In genomic region chr2L:8461782-8462453, dm6 we compare ENCODE assay signal across 2 fruit fly cellular contexts.
A peak's percentile ranks its signal among the peaks of the same experiment; 100 is the strongest.
TF ChIP-seq lines count a peak whose summit lies in the region.

No protein-coding gene starts in this region.

TF ChIP-seq in whole organism, embryonic, 481 proteins besides CTCF, POLR2A, EP300 and RAD21 (continued from another document and continues in another):
- TF ChIP-seq CG12391 (tag; optimal IDR thresholded peaks at IDR 0.05; lab: Kevin White, UChicago) (peak; percentile 47), Mes4 (GFP tag; optimal IDR thresholded peaks at IDR 0.05; lab: Kevin White, UChicago) (no peak), pan (optimal IDR thresholded peaks at IDR 0.05; lab: Kevin White, UChicago) (no peak), pan (GFP tag; optimal IDR thresholded peaks at IDR 0.05 in 1 of 2, IDR thresholded peaks at IDR 0.05 in 1 of 2) (peak in 1 of 2 experiments; percentile 46), Dad (GFP tag; optimal IDR thresholded peaks at IDR 0.05; lab: Kevin White, UChicago) (no peak), trh (GFP tag; optimal IDR thresholded peaks at IDR 0.05; lab: Kevin White, UChicago) (no peak), CG14860 (GFP tag; IDR thresholded peaks at IDR 0.05; lab: Robert Waterston, UW; ENCODE audit: partially characterized antibody) (no peak), Jarid2 (GFP tag; optimal IDR thresholded peaks at IDR 0.05; lab: Kevin White, UChicago) (peak; percentile 24), Fer2 (tag; optimal IDR thresholded peaks at IDR 0.05; lab: Kevin White, UChicago) (no peak), CG11247 (GFP tag; IDR thresholded peaks at IDR 0.05; lab: Robert Waterston, UW) (no peak), caup (GFP tag; optimal IDR thresholded peaks at IDR 0.05; lab: Kevin White, UChicago; ENCODE audit: severe bottlenecking) (peak; percentile 38), repo (GFP tag; optimal IDR thresholded peaks at IDR 0.05; lab: Kevin White, UChicago) (no peak), CG3838 (GFP tag; optimal IDR thresholded peaks at IDR 0.05; lab: Kevin White, UChicago) (no peak), vvl (GFP tag; IDR thresholded peaks at IDR 0.05; lab: Robert Waterston, UW) (peak; percentile 28; the same call in 1 of the 2 replicates), so (GFP tag; IDR thresholded peaks at IDR 0.05; lab: Robert Waterston, UW) (no peak), unpg (GFP tag; optimal IDR thresholded peaks at IDR 0.05; lab: Kevin White, UChicago) (peak; percentile 39), Max (GFP tag; optimal IDR thresholded peaks at IDR 0.05; lab: Kevin White, UChicago) (peak; percentile 14), CG4707 (GFP tag; optimal IDR thresholded peaks at IDR 0.05; lab: Kevin White, UChicago) (no peak), da (GFP tag; optimal IDR thresholded peaks at IDR 0.05; lab: Kevin White, UChicago) (no peak), grau (tag; optimal IDR thresholded peaks at IDR 0.05; lab: Kevin White, UChicago) (peak; percentile 46), Aef1 (GFP tag; IDR thresholded peaks at IDR 0.05; lab: Robert Waterston, UW) (no peak), row (GFP tag; IDR thresholded peaks at IDR 0.05; lab: Robert Waterston, UW) (peak; percentile 62), Asciz (GFP tag; optimal IDR thresholded peaks at IDR 0.05; lab: Kevin White, UChicago) (no peak), tup (GFP tag; optimal IDR thresholded peaks at IDR 0.05; lab: Kevin White, UChicago) (no peak), HLH54F (GFP tag; optimal IDR thresholded peaks at IDR 0.05; lab: Kevin White, UChicago) (no peak), yki (optimal IDR thresholded peaks at IDR 0.05; lab: Kevin White, UChicago) (no peak), CG17328 (GFP tag; IDR thresholded peaks at IDR 0.05; lab: Robert Waterston, UW) (0 out of 2 replicates have a peak, but pooled peaks have one; percentile 17), CG9437 (GFP tag; optimal IDR thresholded peaks at IDR 0.05; lab: Kevin White, UChicago) (no peak), her (GFP tag; optimal IDR thresholded peaks at IDR 0.05; lab: Kevin White, UChicago) (no peak), PHDP (tag; optimal IDR thresholded peaks at IDR 0.05; lab: Kevin White, UChicago) (peak; percentile 57), dan (GFP tag; IDR thresholded peaks at IDR 0.05; lab: Robert Waterston, UW) (no peak), CG5180 (GFP tag; optimal IDR thresholded peaks at IDR 0.05; lab: Kevin White, UChicago) (peak; percentile 71), Spps (tag; optimal IDR thresholded peaks at IDR 0.05; lab: Kevin White, UChicago) (no peak), chif (GFP tag; optimal IDR thresholded peaks at IDR 0.05; lab: Kevin White, UChicago) (peak; percentile 1 to 30), Ets97D (GFP tag; optimal IDR thresholded peaks at IDR 0.05; lab: Kevin White, UChicago) (peak; percentile 8), CG4282 (GFP tag; optimal IDR thresholded peaks at IDR 0.05; lab: Kevin White, UChicago) (no peak), CG10147 (GFP tag; optimal IDR thresholded peaks at IDR 0.05; lab: Kevin White, UChicago) (no peak), CG2129 (GFP tag; IDR thresholded peaks at IDR 0.05; lab: Robert Waterston, UW; ENCODE audit: partially characterized antibody) (no peak), CG11723 (GFP tag; optimal IDR thresholded peaks at IDR 0.05; lab: Kevin White, UChicago) (no peak), CG17912 (GFP tag; optimal IDR thresholded peaks at IDR 0.05; lab: Kevin White, UChicago) (no peak), wdn (GFP tag; IDR thresholded peaks at IDR 0.05; lab: Robert Waterston, UW) (no peak), CG4360 (GFP tag; IDR thresholded peaks at IDR 0.05; lab: Robert Waterston, UW) (no peak), BEAF-32 (GFP tag; optimal IDR thresholded peaks at IDR 0.05; lab: Kevin White, UChicago) (no peak), CG15514 (GFP tag; optimal IDR thresholded peaks at IDR 0.05; lab: Kevin White, UChicago) (peak; percentile 29), CG17186 (GFP tag; optimal IDR thresholded peaks at IDR 0.05; lab: Kevin White, UChicago) (no peak), Ets65A (GFP tag; lab: Kevin White, UChicago) (peak; percentile 84), CG12104 (GFP tag; optimal IDR thresholded peaks at IDR 0.05; lab: Kevin White, UChicago) (no peak), CG16813 (GFP tag; IDR thresholded peaks at IDR 0.05; lab: Robert Waterston, UW; ENCODE audit: partially characterized antibody) (no peak), E2f1 (GFP tag; IDR thresholded peaks at IDR 0.05; lab: Robert Waterston, UW) (no peak), tap (tag; optimal IDR thresholded peaks at IDR 0.05; lab: Kevin White, UChicago) (no peak), CG2712 (tag; optimal IDR thresholded peaks at IDR 0.05; lab: Kevin White, UChicago) (peak; percentile 48), CG10321 (GFP tag; IDR thresholded peaks at IDR 0.05; lab: Robert Waterston, UW) (no peak), org-1 (GFP tag; optimal IDR thresholded peaks at IDR 0.05; lab: Kevin White, UChicago) (peak; percentile 40), chm (GFP tag; IDR thresholded peaks at IDR 0.05; lab: Robert Waterston, UW) (no peak), corto (GFP tag; optimal IDR thresholded peaks at IDR 0.05; lab: Kevin White, UChicago) (no peak), Bgb (GFP tag; IDR thresholded peaks at IDR 0.05; lab: Robert Waterston, UW; ENCODE audit: partially characterized antibody) (no peak), CG8478 (optimal IDR thresholded peaks at IDR 0.05; lab: Kevin White, UChicago) (no peak), MBD-R2 (GFP tag; IDR thresholded peaks at IDR 0.05; lab: Robert Waterston, UW) (no peak), sr (GFP tag; IDR thresholded peaks at IDR 0.05; lab: Robert Waterston, UW) (no peak), CG7928 (GFP tag; optimal IDR thresholded peaks at IDR 0.05; lab: Kevin White, UChicago) (no peak), z (GFP tag; IDR thresholded peaks at IDR 0.05; lab: Robert Waterston, UW) (no peak), gro (GFP tag; optimal IDR thresholded peaks at IDR 0.05; lab: Kevin White, UChicago) (no peak), twi (tag; optimal IDR thresholded peaks at IDR 0.05; lab: Kevin White, UChicago) (no peak), lbe (GFP tag; optimal IDR thresholded peaks at IDR 0.05; lab: Kevin White, UChicago) (no peak), cato (GFP tag; optimal IDR thresholded peaks at IDR 0.05; lab: Kevin White, UChicago; ENCODE audit: borderline replicate concordance) (no peak), CG11696 (GFP tag; IDR thresholded peaks at IDR 0.05; lab: Robert Waterston, UW) (no peak), CG13624 (GFP tag; optimal IDR thresholded peaks at IDR 0.05; lab: Kevin White, UChicago) (peak; percentile 41), CG31441 (GFP tag; IDR thresholded peaks at IDR 0.05; lab: Robert Waterston, UW) (peak; percentile 43)

TF ChIP-seq in whole organism, prepupa, 60 proteins besides CTCF, POLR2A, EP300 and RAD21 (continued from another document):
- TF ChIP-seq dsx (GFP tag; optimal IDR thresholded peaks at IDR 0.05; lab: Kevin White, UChicago; ENCODE audit: poor library complexity, severe bottlenecking): peak; percentile 35
- TF ChIP-seq ss (GFP tag; optimal IDR thresholded peaks at IDR 0.05; lab: Kevin White, UChicago): no peak
- peak; percentile 14 for TF ChIP-seq Met (GFP tag; optimal IDR thresholded peaks at IDR 0.05; lab: Kevin White, UChicago)
- no peak for TF ChIP-seq CG1621 (tag; optimal IDR thresholded peaks at IDR 0.05; lab: Kevin White, UChicago)
- no peak for TF ChIP-seq Eip93F (GFP tag; optimal IDR thresholded peaks at IDR 0.05; lab: Kevin White, UChicago)
- TF ChIP-seq CG6808 (GFP tag; optimal IDR thresholded peaks at IDR 0.05; lab: Kevin White, UChicago): no peak
- peak; percentile 8 for TF ChIP-seq Sox102F (GFP tag; optimal IDR thresholded peaks at IDR 0.05; lab: Kevin White, UChicago)
- TF ChIP-seq CG31627 (GFP tag; optimal IDR thresholded peaks at IDR 0.05; lab: Kevin White, UChicago): no peak
- TF ChIP-seq Eip75B (GFP tag; optimal IDR thresholded peaks at IDR 0.05; lab: Kevin White, UChicago): no peak
- peak; percentile 73 for TF ChIP-seq Eip78C (GFP tag; lab: Kevin White, UChicago)
- peak; percentile 28 for TF ChIP-seq Hr4 (GFP tag; optimal IDR thresholded peaks at IDR 0.05; lab: Kevin White, UChicago)
- TF ChIP-seq Smox (GFP tag; optimal IDR thresholded peaks at IDR 0.05; lab: Kevin White, UChicago): no peak
- peak; percentile 4 for TF ChIP-seq CG3919 (GFP tag; optimal IDR thresholded peaks at IDR 0.05; lab: Kevin White, UChicago)
- TF ChIP-seq CG4318 (GFP tag; optimal IDR thresholded peaks at IDR 0.05; lab: Kevin White, UChicago): no peak
- TF ChIP-seq cyc (GFP tag; optimal IDR thresholded peaks at IDR 0.05; lab: Kevin White, UChicago): no peak
- peak; percentile 6 for TF ChIP-seq Ets96B (tag; optimal IDR thresholded peaks at IDR 0.05; lab: Kevin White, UChicago)
- TF ChIP-seq spab (GFP tag; optimal IDR thresholded peaks at IDR 0.05; lab: Kevin White, UChicago): no peak
- TF ChIP-seq OdsH (GFP tag; optimal IDR thresholded peaks at IDR 0.05; lab: Kevin White, UChicago): peak; percentile 23
- TF ChIP-seq CG8632 (GFP tag; optimal IDR thresholded peaks at IDR 0.05; lab: Kevin White, UChicago): no peak
- peak; percentile 17 for TF ChIP-seq pdm3 (GFP tag; optimal IDR thresholded peaks at IDR 0.05; lab: Kevin White, UChicago)
- TF ChIP-seq CG34406 (GFP tag; optimal IDR thresholded peaks at IDR 0.05; lab: Kevin White, UChicago): no peak
- TF ChIP-seq CG6854 (GFP tag; optimal IDR thresholded peaks at IDR 0.05; lab: Kevin White, UChicago): no peak
- no peak for TF ChIP-seq CG6792 (GFP tag; optimal IDR thresholded peaks at IDR 0.05; lab: Kevin White, UChicago)
- no peak for TF ChIP-seq CG11762 (GFP tag; optimal IDR thresholded peaks at IDR 0.05; lab: Kevin White, UChicago; ENCODE audit: insufficient read depth)
- peak; percentile 30 for TF ChIP-seq CG10669 (GFP tag; optimal IDR thresholded peaks at IDR 0.05; lab: Kevin White, UChicago)
- TF ChIP-seq fkh (GFP tag; optimal IDR thresholded peaks at IDR 0.05; lab: Kevin White, UChicago): peak; percentile 65
- TF ChIP-seq fd85E (GFP tag; optimal IDR thresholded peaks at IDR 0.05; lab: Kevin White, UChicago): no peak
- TF ChIP-seq Blimp-1 (GFP tag; optimal IDR thresholded peaks at IDR 0.05; lab: Kevin White, UChicago): no peak
TF ChIP-seq in whole organism, prepupa: peak in this region for 21.
